Worm (Caenorhabditis elegans) whole organism, L1 larva: ENCODE data around the gene M163.21.
A peak's percentile ranks its signal among the peaks of the same experiment; 100 is the strongest.

Source experiments
- aha-1 ChIP-seq: fragments of 150-350 bp; optimal IDR thresholded peaks from 2 replicates; lab custom pipeline; 2014; ENCODE audit warnings: missing biosample characterization, missing genetic modification characterization
- aly-2 ChIP-seq: fragments of 150-350 bp; optimal IDR thresholded peaks from 2 replicates; lab custom pipeline; 2014; ENCODE audit warnings: missing biosample characterization, missing genetic modification characterization
- ama-1 ChIP-seq: fragments of 150-350 bp; optimal IDR thresholded peaks from 2 replicates; lab custom pipeline; 2014
- blmp-1 ChIP-seq: fragments of 150-350 bp; optimal IDR thresholded peaks from 2 replicates; lab custom pipeline; 2014; ENCODE audit warnings: missing biosample characterization, missing genetic modification characterization
- ceh-63 ChIP-seq: fragments of 200-800 bp; sonication (Bioruptor generic); optimal IDR thresholded peaks from 2 replicates; lab custom pipeline; 2018; ENCODE audit warnings: mild to moderate bottlenecking, missing genetic modification characterization, missing compliant biosample characterization
- ceh-8 ChIP-seq: fragments of 200-800 bp; sonication (Bioruptor generic); optimal IDR thresholded peaks from 2 replicates; lab custom pipeline; 2018; ENCODE audit warnings: mild to moderate bottlenecking, missing genetic modification characterization, moderate library complexity, missing compliant biosample characterization
- ceh-82 ChIP-seq, 3 experiments: fragments of 150-350 bp in 1 of 3; sonication (generic microtip) in 2 of 3; optimal IDR thresholded peaks; 2 replicates each; lab custom pipeline; 2014 to 2017; ENCODE audit warnings: missing biosample characterization in 3 of 3, missing genetic modification characterization in 3 of 3
- ceh-88 ChIP-seq: fragments of 200-800 bp; sonication (Bioruptor generic); IDR thresholded peaks from 2 replicates; pipeline ENCODE4 v1.3.6; 2022; ENCODE audit warnings: missing genetic modification characterization, missing compliant biosample characterization
- ceh-90 ChIP-seq: sonication (generic microtip); optimal IDR thresholded peaks from 2 replicates; lab custom pipeline; 2016; ENCODE audit warnings: missing genetic modification characterization, missing compliant biosample characterization
- ces-1 ChIP-seq: fragments of 150-350 bp; optimal IDR thresholded peaks from 2 replicates; lab custom pipeline; 2014; ENCODE audit warnings: missing biosample characterization, missing genetic modification reagents, missing genetic modification characterization
- dpl-1 ChIP-seq, 3 experiments: fragments of 150-350 bp in 2 of 3; sonication (generic microtip) in 1 of 3; optimal IDR thresholded peaks; 2 replicates each; lab custom pipeline; 2014 to 2017; ENCODE audit warnings: missing biosample characterization in 3 of 3, missing genetic modification characterization in 3 of 3, missing genetic modification reagents in 3 of 3
- dsc-1 ChIP-seq: sonication (generic microtip); optimal IDR thresholded peaks from 2 replicates; lab custom pipeline; 2016; ENCODE audit warnings: mild to moderate bottlenecking, missing genetic modification characterization, missing compliant biosample characterization
- efl-3 ChIP-seq: fragments of 200-800 bp; sonication (Bioruptor generic); optimal IDR thresholded peaks from 2 replicates; lab custom pipeline; 2018; ENCODE audit warnings: mild to moderate bottlenecking, missing genetic modification characterization, missing compliant biosample characterization
- egl-27 ChIP-seq, 2 experiments: fragments of 150-350 bp in 1 of 2; sonication (generic microtip); optimal IDR thresholded peaks; 3 replicates each; lab custom pipeline; 2017 to 2018; ENCODE audit warnings: missing biosample characterization in 2 of 2, missing genetic modification characterization in 2 of 2, missing genetic modification reagents in 2 of 2
- elt-2 ChIP-seq: sonication (generic microtip); optimal IDR thresholded peaks from 2 replicates; lab custom pipeline; 2016; ENCODE audit warnings: missing genetic modification characterization, mild to moderate bottlenecking, inconsistent platforms, missing compliant biosample characterization, missing genetic modification reagents
- ets-5 ChIP-seq: fragments of 200-800 bp; sonication (Bioruptor generic); IDR thresholded peaks from 2 replicates; pipeline ENCODE4 v1.3.6; 2022; ENCODE audit warnings: missing genetic modification characterization, missing compliant biosample characterization
- fkh-10 ChIP-seq: sonication (generic microtip); optimal IDR thresholded peaks from 2 replicates; lab custom pipeline; 2017; ENCODE audit warnings: missing biosample characterization, missing genetic modification reagents, missing genetic modification characterization
- fkh-8 ChIP-seq: sonication (generic microtip); optimal IDR thresholded peaks from 2 replicates; lab custom pipeline; 2016; ENCODE audit warnings: mild to moderate bottlenecking, missing genetic modification characterization, missing compliant biosample characterization
- fos-1 ChIP-seq: fragments of 150-350 bp; optimal IDR thresholded peaks from 2 replicates; lab custom pipeline; 2014; ENCODE audit warnings: missing biosample characterization, missing genetic modification characterization
- grh-1 ChIP-seq: fragments of 200-800 bp; sonication (Bioruptor generic); IDR thresholded peaks from 2 replicates; pipeline ENCODE4 v1.3.6; 2022; ENCODE audit warnings: missing genetic modification reagents, missing genetic modification characterization, missing compliant biosample characterization
- hlh-17 ChIP-seq: fragments of 200-800 bp; sonication (Bioruptor generic); optimal IDR thresholded peaks from 2 replicates; lab custom pipeline; 2018; ENCODE audit warnings: missing genetic modification characterization, mild to moderate bottlenecking, missing compliant biosample characterization, moderate library complexity, borderline replicate concordance
- hlh-4 ChIP-seq: sonication (generic microtip); optimal IDR thresholded peaks from 2 replicates; lab custom pipeline; 2016; ENCODE audit warnings: mild to moderate bottlenecking, missing genetic modification characterization, missing compliant biosample characterization
- hpl-2 ChIP-seq: fragments of 150-350 bp; optimal IDR thresholded peaks from 2 replicates; lab custom pipeline; 2014; ENCODE audit warnings: missing biosample characterization, missing genetic modification reagents, missing genetic modification characterization
- irx-1 ChIP-seq: sonication (generic microtip); optimal IDR thresholded peaks from 2 replicates; lab custom pipeline; 2016; ENCODE audit warnings: missing genetic modification characterization, missing compliant biosample characterization
- isw-1 ChIP-seq: fragments of 200-800 bp; sonication (Bioruptor generic); IDR thresholded peaks from 2 replicates; pipeline ENCODE4 v1.3.6; 2022; ENCODE audit warnings: missing genetic modification characterization, missing compliant biosample characterization
- lin-13 ChIP-seq: fragments of 150-350 bp; optimal IDR thresholded peaks from 2 replicates; lab custom pipeline; 2014; ENCODE audit warnings: missing biosample characterization, missing genetic modification reagents, missing genetic modification characterization
- lin-14 ChIP-seq: fragments of 200-800 bp; sonication (Bioruptor generic); optimal IDR thresholded peaks from 2 replicates; lab custom pipeline; 2018; ENCODE audit warnings: mild to moderate bottlenecking, missing genetic modification characterization, moderate library complexity, missing compliant biosample characterization
- lin-15B ChIP-seq: fragments of 150-350 bp; sonication (generic microtip); optimal IDR thresholded peaks from 3 replicates; lab custom pipeline; 2014; ENCODE audit warnings: missing biosample characterization, missing genetic modification characterization
- lin-35 ChIP-seq, 2 experiments: fragments of 150-350 bp; optimal IDR thresholded peaks; 2 replicates each; lab custom pipeline; 2014; ENCODE audit warnings: missing biosample characterization in 2 of 2, missing genetic modification characterization in 2 of 2, missing genetic modification reagents in 2 of 2
- lir-3 ChIP-seq: sonication (generic microtip); optimal IDR thresholded peaks from 2 replicates; lab custom pipeline; 2016; ENCODE audit warnings: mild to moderate bottlenecking, missing genetic modification characterization, moderate library complexity, missing compliant biosample characterization; ENCODE audit not compliant: poor library complexity
- lsy-2 ChIP-seq, 2 experiments: fragments of 150-350 bp; optimal IDR thresholded peaks; 2 replicates each; lab custom pipeline; 2014; ENCODE audit warnings: missing biosample characterization in 2 of 2, missing genetic modification characterization in 2 of 2
- mep-1 ChIP-seq: fragments of 150-350 bp; optimal IDR thresholded peaks from 2 replicates; lab custom pipeline; 2014; ENCODE audit warnings: missing biosample characterization, missing genetic modification characterization
- nhr-11 ChIP-seq: fragments of 150-350 bp; optimal IDR thresholded peaks from 2 replicates; lab custom pipeline; 2014; ENCODE audit warnings: missing biosample characterization, missing genetic modification characterization
- nhr-12 ChIP-seq: sonication (generic microtip); optimal IDR thresholded peaks from 2 replicates; lab custom pipeline; 2017; ENCODE audit warnings: missing biosample characterization, missing genetic modification characterization
- nhr-237 ChIP-seq: fragments of 150-350 bp; optimal IDR thresholded peaks from 2 replicates; lab custom pipeline; 2014; ENCODE audit warnings: missing biosample characterization, missing genetic modification characterization
- nhr-47 ChIP-seq: sonication (generic microtip); optimal IDR thresholded peaks from 2 replicates; lab custom pipeline; 2016; ENCODE audit warnings: mild to moderate bottlenecking, missing genetic modification characterization, moderate library complexity, missing compliant biosample characterization
- nhr-71 ChIP-seq: sonication (generic microtip); optimal IDR thresholded peaks from 2 replicates; lab custom pipeline; 2016; ENCODE audit warnings: mild to moderate bottlenecking, missing genetic modification characterization, moderate library complexity, missing compliant biosample characterization
- nhr-84 ChIP-seq: sonication (generic microtip); optimal IDR thresholded peaks from 2 replicates; lab custom pipeline; 2017; ENCODE audit warnings: missing biosample characterization, missing genetic modification characterization
- snpc-4 ChIP-seq: fragments of 150-350 bp; optimal IDR thresholded peaks from 2 replicates; lab custom pipeline; 2014; ENCODE audit warnings: missing biosample characterization, missing genetic modification characterization
- snu-23 ChIP-seq: sonication (generic microtip); optimal IDR thresholded peaks from 2 replicates; lab custom pipeline; 2016; ENCODE audit warnings: missing genetic modification characterization, missing compliant biosample characterization
- sox-4 ChIP-seq: sonication (generic microtip); optimal IDR thresholded peaks from 2 replicates; lab custom pipeline; 2016; ENCODE audit warnings: missing genetic modification characterization, missing compliant biosample characterization
- sptf-1 ChIP-seq: fragments of 150-350 bp; optimal IDR thresholded peaks from 2 replicates; lab custom pipeline; 2014; ENCODE audit warnings: missing biosample characterization, missing genetic modification characterization
- tbx-2 ChIP-seq: sonication (generic microtip); optimal IDR thresholded peaks from 2 replicates; lab custom pipeline; 2016; ENCODE audit warnings: missing genetic modification characterization, missing compliant biosample characterization
- unc-62 ChIP-seq: fragments of 150-350 bp; optimal IDR thresholded peaks from 2 replicates; lab custom pipeline; 2014; ENCODE audit warnings: missing biosample characterization, missing genetic modification reagents, missing genetic modification characterization
- unc-86 ChIP-seq: sonication (generic microtip); optimal IDR thresholded peaks from 2 replicates; lab custom pipeline; 2016; ENCODE audit warnings: missing genetic modification characterization, missing compliant biosample characterization
- unc-98 ChIP-seq: fragments of 200-800 bp; sonication (Bioruptor generic); IDR thresholded peaks from 2 replicates; pipeline ENCODE4 v1.3.6; 2022; ENCODE audit warnings: missing genetic modification characterization, missing compliant biosample characterization
- vab-15 ChIP-seq: sonication (generic microtip); optimal IDR thresholded peaks from 2 replicates; lab custom pipeline; 2017; ENCODE audit warnings: missing genotype, mild to moderate bottlenecking, missing genetic modification characterization, missing compliant biosample characterization
- zag-1 ChIP-seq: fragments of 150-350 bp; optimal IDR thresholded peaks from 2 replicates; lab custom pipeline; 2014; ENCODE audit warnings: missing biosample characterization, missing genetic modification characterization
- zip-4 ChIP-seq: fragments of 200-800 bp; sonication (Bioruptor generic); optimal IDR thresholded peaks from 2 replicates; lab custom pipeline; 2018; ENCODE audit warnings: mild to moderate bottlenecking, missing genetic modification characterization, moderate library complexity, missing compliant biosample characterization

The M163.21 gene

ce11 chrX:14473740-14474139, 7.1 kb downstream of the M163.21 start, which contains the start of gene M163.5:
TSS of gene M163.5 (plus strand) at chrX:14474040.
- TF ChIP-seq nhr-47 (no peak), zag-1 (tag; lab: Kevin White, UChicago) (no peak), lin-15B (tag; lab: Kevin White, UChicago) (no peak), hlh-17 (GFP tag; lab: Kevin White, UChicago) (no peak), sptf-1 (tag; lab: Kevin White, UChicago) (no peak), fkh-10 (GFP tag; lab: Kevin White, UChicago) (no peak), nhr-71 (tag; lab: Kevin White, UChicago) (no peak)
- TF ChIP-seq, all 84 proteins: peak for 0

- TF ChIP-seq lin-35 (GFP tag; optimal IDR thresholded peaks at IDR 0.05; lab: Kevin White, UChicago) (peak in 1 of 2 experiments; percentile 66), mep-1 (tag; lab: Kevin White, UChicago) (no peak), fkh-8 (tag; lab: Kevin White, UChicago) (no peak), sox-4 (no peak), snu-23 (GFP tag; lab: Kevin White, UChicago) (peak; percentile 63), unc-86 (tag; lab: Kevin White, UChicago) (no peak), lin-15B (tag; lab: Kevin White, UChicago) (no peak), nhr-71 (tag; lab: Kevin White, UChicago) (peak; percentile 61), ets-5 (GFP tag; lab: Robert Waterston, UW) (no peak), nhr-237 (tag; lab: Kevin White, UChicago) (no peak), sptf-1 (tag; lab: Kevin White, UChicago) (no peak), unc-62 (GFP tag; lab: Kevin White, UChicago) (no peak), lsy-2 (tag; optimal IDR thresholded peaks at IDR 0.05; lab: Kevin White, UChicago) (peak; percentile 6 to 53), dsc-1 (tag; lab: Kevin White, UChicago) (no peak), blmp-1 (tag; lab: Kevin White, UChicago) (no peak), ceh-88 (GFP tag; lab: Robert Waterston, UW) (no peak; the same call in 1 of the 2 replicates), dpl-1 (GFP tag; optimal IDR thresholded peaks at IDR 0.05; lab: Kevin White, UChicago) (peak in 2 of 3 experiments; percentile 15 to 30), unc-98 (GFP tag; lab: Robert Waterston, UW) (no peak), hpl-2 (GFP tag; lab: Kevin White, UChicago) (no peak), elt-2 (tag; lab: Kevin White, UChicago) (peak; percentile 56), nhr-11 (tag; lab: Kevin White, UChicago) (no peak), vab-15 (tag; lab: Kevin White, UChicago) (no peak), efl-3 (GFP tag; lab: Kevin White, UChicago) (no peak), isw-1 (GFP tag; lab: Robert Waterston, UW) (peak; percentile 44; the same call in 1 of the 2 replicates), zip-4 (GFP tag; lab: Kevin White, UChicago) (peak; percentile 98), snpc-4 (tag; lab: Kevin White, UChicago) (peak; percentile 98), aly-2 (tag; lab: Kevin White, UChicago) (no peak), nhr-12 (tag; lab: Kevin White, UChicago) (no peak), ama-1 (lab: Kevin White, UChicago) (no peak), ceh-63 (no peak), nhr-47 (peak; percentile 71), egl-27 (tag; optimal IDR thresholded peaks at IDR 0.05; lab: Kevin White, UChicago) (no peak), ceh-90 (tag; lab: Kevin White, UChicago) (no peak), ceh-82 (tag; optimal IDR thresholded peaks at IDR 0.05; lab: Kevin White, UChicago) (peak; percentile 38 to 57 (median 46)), nhr-84 (tag; lab: Kevin White, UChicago) (no peak), lin-13 (no peak), aha-1 (tag; lab: Kevin White, UChicago) (no peak), irx-1 (tag; lab: Kevin White, UChicago) (peak; percentile 67), lin-14 (GFP tag; lab: Kevin White, UChicago) (no peak), fos-1 (tag; lab: Kevin White, UChicago) (no peak), ces-1 (GFP tag; lab: Kevin White, UChicago) (no peak), grh-1 (peak; percentile 45; the same call in 1 of the 2 replicates), tbx-2 (tag; lab: Kevin White, UChicago) (peak; percentile 46), ceh-8 (no peak), lir-3 (tag; lab: Kevin White, UChicago) (no peak), hlh-4 (tag; lab: Kevin White, UChicago) (no peak)
Observed at ce11 chrX:14476625-14477257, 10.1 kb downstream of the M163.21 start.
